Worm (Caenorhabditis elegans) whole organism, L1 larva: ENCODE measurements around the gene C47E12.10.

Experiments
- C04F5.9 ChIP-seq: sonication (generic microtip); optimal IDR thresholded peaks from 2 replicates; lab custom pipeline; 2016; ENCODE audit warnings: missing genetic modification characterization, missing compliant biosample characterization
- C16A3.4 ChIP-seq: fragments of 150-350 bp; optimal IDR thresholded peaks from 2 replicates; lab custom pipeline; 2014; ENCODE audit warnings: missing biosample characterization, missing genetic modification characterization
- F16B12.6 ChIP-seq: fragments of 150-350 bp; optimal IDR thresholded peaks from 2 replicates; lab custom pipeline; 2014; ENCODE audit warnings: missing biosample characterization, missing genetic modification characterization
- aha-1 ChIP-seq: fragments of 150-350 bp; optimal IDR thresholded peaks from 2 replicates; lab custom pipeline; 2014; ENCODE audit warnings: missing biosample characterization, missing genetic modification characterization
- alr-1 ChIP-seq: fragments of 200-800 bp; sonication (Bioruptor generic); optimal IDR thresholded peaks from 2 replicates; lab custom pipeline; 2018; ENCODE audit warnings: borderline replicate concordance, mild to moderate bottlenecking, missing genetic modification characterization, missing compliant biosample characterization
- ceh-82 ChIP-seq, 3 experiments: fragments of 150-350 bp in 1 of 3; sonication (generic microtip) in 2 of 3; optimal IDR thresholded peaks; 2 replicates each; lab custom pipeline; 2014 to 2017; ENCODE audit warnings: missing biosample characterization in 3 of 3, missing genetic modification characterization in 3 of 3
- ceh-88 ChIP-seq: fragments of 200-800 bp; sonication (Bioruptor generic); IDR thresholded peaks from 2 replicates; pipeline ENCODE4 v1.3.6; 2022; ENCODE audit warnings: missing genetic modification characterization, missing compliant biosample characterization
- ceh-90 ChIP-seq: sonication (generic microtip); optimal IDR thresholded peaks from 2 replicates; lab custom pipeline; 2016; ENCODE audit warnings: missing genetic modification characterization, missing compliant biosample characterization
- dpl-1 ChIP-seq, 3 experiments: fragments of 150-350 bp in 2 of 3; sonication (generic microtip) in 1 of 3; optimal IDR thresholded peaks; 2 replicates each; lab custom pipeline; 2014 to 2017; ENCODE audit warnings: missing biosample characterization in 3 of 3, missing genetic modification characterization in 3 of 3, missing genetic modification reagents in 3 of 3
- efl-3 ChIP-seq: fragments of 200-800 bp; sonication (Bioruptor generic); optimal IDR thresholded peaks from 2 replicates; lab custom pipeline; 2018; ENCODE audit warnings: mild to moderate bottlenecking, missing genetic modification characterization, missing compliant biosample characterization
- egl-13 ChIP-seq: sonication (generic microtip); optimal IDR thresholded peaks from 2 replicates; lab custom pipeline; 2016; ENCODE audit warnings: missing genotype, missing genetic modification reagents, missing genetic modification characterization, missing compliant biosample characterization
- elt-2 ChIP-seq: sonication (generic microtip); optimal IDR thresholded peaks from 2 replicates; lab custom pipeline; 2016; ENCODE audit warnings: missing genetic modification characterization, mild to moderate bottlenecking, inconsistent platforms, missing compliant biosample characterization, missing genetic modification reagents
- elt-3 ChIP-seq, 6 experiments: fragments of 150-350 bp in 1 of 6; sonication (generic microtip); optimal IDR thresholded peaks; 2 replicates each; lab custom pipeline; 2017 to 2018; ENCODE audit warnings: missing biosample characterization in 6 of 6, missing genetic modification characterization in 6 of 6, inconsistent platforms in 1 of 6
- fkh-8 ChIP-seq: sonication (generic microtip); optimal IDR thresholded peaks from 2 replicates; lab custom pipeline; 2016; ENCODE audit warnings: mild to moderate bottlenecking, missing genetic modification characterization, missing compliant biosample characterization
- hlh-17 ChIP-seq: fragments of 200-800 bp; sonication (Bioruptor generic); optimal IDR thresholded peaks from 2 replicates; lab custom pipeline; 2018; ENCODE audit warnings: missing genetic modification characterization, mild to moderate bottlenecking, missing compliant biosample characterization, moderate library complexity, borderline replicate concordance
- hlh-4 ChIP-seq: sonication (generic microtip); optimal IDR thresholded peaks from 2 replicates; lab custom pipeline; 2016; ENCODE audit warnings: mild to moderate bottlenecking, missing genetic modification characterization, missing compliant biosample characterization
- irx-1 ChIP-seq: sonication (generic microtip); optimal IDR thresholded peaks from 2 replicates; lab custom pipeline; 2016; ENCODE audit warnings: missing genetic modification characterization, missing compliant biosample characterization
- jun-1 ChIP-seq: fragments of 150-350 bp; optimal IDR thresholded peaks from 2 replicates; lab custom pipeline; 2014; ENCODE audit warnings: missing biosample characterization, missing genetic modification reagents, missing genetic modification characterization
- lin-13 ChIP-seq: fragments of 150-350 bp; optimal IDR thresholded peaks from 2 replicates; lab custom pipeline; 2014; ENCODE audit warnings: missing biosample characterization, missing genetic modification reagents, missing genetic modification characterization
- lin-14 ChIP-seq: fragments of 200-800 bp; sonication (Bioruptor generic); optimal IDR thresholded peaks from 2 replicates; lab custom pipeline; 2018; ENCODE audit warnings: mild to moderate bottlenecking, missing genetic modification characterization, moderate library complexity, missing compliant biosample characterization
- lin-15B ChIP-seq: fragments of 150-350 bp; sonication (generic microtip); optimal IDR thresholded peaks from 3 replicates; lab custom pipeline; 2014; ENCODE audit warnings: missing biosample characterization, missing genetic modification characterization
- lin-35 ChIP-seq, 2 experiments: fragments of 150-350 bp; optimal IDR thresholded peaks; 2 replicates each; lab custom pipeline; 2014; ENCODE audit warnings: missing biosample characterization in 2 of 2, missing genetic modification characterization in 2 of 2, missing genetic modification reagents in 2 of 2
- lir-3 ChIP-seq: sonication (generic microtip); optimal IDR thresholded peaks from 2 replicates; lab custom pipeline; 2016; ENCODE audit warnings: mild to moderate bottlenecking, missing genetic modification characterization, moderate library complexity, missing compliant biosample characterization; ENCODE audit not compliant: poor library complexity
- lsy-2 ChIP-seq, 2 experiments: fragments of 150-350 bp; optimal IDR thresholded peaks; 2 replicates each; lab custom pipeline; 2014; ENCODE audit warnings: missing biosample characterization in 2 of 2, missing genetic modification characterization in 2 of 2
- mab-9 ChIP-seq: fragments of 200-800 bp; sonication (Bioruptor generic); IDR thresholded peaks from 2 replicates; pipeline ENCODE4 v1.3.6; 2022; ENCODE audit warnings: missing genetic modification reagents, missing genetic modification characterization, missing compliant biosample characterization
- mef-2 ChIP-seq: fragments of 150-350 bp; optimal IDR thresholded peaks from 2 replicates; lab custom pipeline; 2014; ENCODE audit warnings: missing biosample characterization, missing genetic modification characterization
- nhr-11 ChIP-seq: fragments of 150-350 bp; optimal IDR thresholded peaks from 2 replicates; lab custom pipeline; 2014; ENCODE audit warnings: missing biosample characterization, missing genetic modification characterization
- nhr-12 ChIP-seq: sonication (generic microtip); optimal IDR thresholded peaks from 2 replicates; lab custom pipeline; 2017; ENCODE audit warnings: missing biosample characterization, missing genetic modification characterization
- nhr-20 ChIP-seq: sonication (generic microtip); optimal IDR thresholded peaks from 2 replicates; lab custom pipeline; 2016; ENCODE audit warnings: mild to moderate bottlenecking, missing genetic modification characterization, missing compliant biosample characterization
- nhr-237 ChIP-seq: fragments of 150-350 bp; optimal IDR thresholded peaks from 2 replicates; lab custom pipeline; 2014; ENCODE audit warnings: missing biosample characterization, missing genetic modification characterization
- nhr-28 ChIP-seq: fragments of 150-350 bp; optimal IDR thresholded peaks from 2 replicates; lab custom pipeline; 2014; ENCODE audit warnings: missing biosample characterization, missing genetic modification characterization
- nhr-47 ChIP-seq: sonication (generic microtip); optimal IDR thresholded peaks from 2 replicates; lab custom pipeline; 2016; ENCODE audit warnings: mild to moderate bottlenecking, missing genetic modification characterization, moderate library complexity, missing compliant biosample characterization
- nhr-71 ChIP-seq: sonication (generic microtip); optimal IDR thresholded peaks from 2 replicates; lab custom pipeline; 2016; ENCODE audit warnings: mild to moderate bottlenecking, missing genetic modification characterization, moderate library complexity, missing compliant biosample characterization
- nhr-76 ChIP-seq: sonication (generic microtip); optimal IDR thresholded peaks from 2 replicates; lab custom pipeline; 2017; ENCODE audit warnings: missing biosample characterization, missing genetic modification characterization
- nhr-84 ChIP-seq: sonication (generic microtip); optimal IDR thresholded peaks from 2 replicates; lab custom pipeline; 2017; ENCODE audit warnings: missing biosample characterization, missing genetic modification characterization
- nhr-85 ChIP-seq: sonication (generic microtip); peaks from one replicate; lab custom pipeline; 2016; ENCODE audit warnings: missing genetic modification characterization, inconsistent platforms, missing compliant biosample characterization
- nhr-90 ChIP-seq: sonication (generic microtip); optimal IDR thresholded peaks from 2 replicates; lab custom pipeline; 2016; ENCODE audit warnings: mild to moderate bottlenecking, missing genetic modification characterization, missing compliant biosample characterization; ENCODE audit not compliant: poor library complexity
- pag-3 ChIP-seq: sonication (generic microtip); optimal IDR thresholded peaks from 2 replicates; lab custom pipeline; 2017; ENCODE audit warnings: missing genetic modification characterization, mild to moderate bottlenecking, missing compliant biosample characterization, antibody characterized with exemption, borderline replicate concordance; ENCODE audit not compliant: insufficient read depth
- skn-1 ChIP-seq: fragments of 150-350 bp; optimal IDR thresholded peaks from 2 replicates; lab custom pipeline; 2014; ENCODE audit warnings: missing biosample characterization, missing genetic modification characterization
- snpc-4 ChIP-seq: fragments of 150-350 bp; optimal IDR thresholded peaks from 2 replicates; lab custom pipeline; 2014; ENCODE audit warnings: missing biosample characterization, missing genetic modification characterization
- sox-4 ChIP-seq: sonication (generic microtip); optimal IDR thresholded peaks from 2 replicates; lab custom pipeline; 2016; ENCODE audit warnings: missing genetic modification characterization, missing compliant biosample characterization
- sup-37 ChIP-seq: fragments of 200-800 bp; sonication (Bioruptor generic); optimal IDR thresholded peaks from 2 replicates; lab custom pipeline; 2018; ENCODE audit warnings: mild to moderate bottlenecking, missing genetic modification characterization, missing compliant biosample characterization
- tbx-2 ChIP-seq: sonication (generic microtip); optimal IDR thresholded peaks from 2 replicates; lab custom pipeline; 2016; ENCODE audit warnings: missing genetic modification characterization, missing compliant biosample characterization
- unc-62 ChIP-seq: fragments of 150-350 bp; optimal IDR thresholded peaks from 2 replicates; lab custom pipeline; 2014; ENCODE audit warnings: missing biosample characterization, missing genetic modification reagents, missing genetic modification characterization
- vab-15 ChIP-seq: sonication (generic microtip); optimal IDR thresholded peaks from 2 replicates; lab custom pipeline; 2017; ENCODE audit warnings: missing genotype, mild to moderate bottlenecking, missing genetic modification characterization, missing compliant biosample characterization
- xbp-1 ChIP-seq: sonication (generic microtip); optimal IDR thresholded peaks from 2 replicates; lab custom pipeline; 2016; ENCODE audit warnings: missing genetic modification characterization, missing compliant biosample characterization
- zip-4 ChIP-seq: fragments of 200-800 bp; sonication (Bioruptor generic); optimal IDR thresholded peaks from 2 replicates; lab custom pipeline; 2018; ENCODE audit warnings: mild to moderate bottlenecking, missing genetic modification characterization, moderate library complexity, missing compliant biosample characterization
- ztf-11 ChIP-seq, 2 experiments: sonication (generic microtip); optimal IDR thresholded peaks; 2 replicates each; lab custom pipeline; 2016 to 2017; ENCODE audit warnings: missing genetic modification characterization in 2 of 2, missing biosample characterization in 1 of 2, missing compliant biosample characterization in 1 of 2

Gene C47E12.10

ce11 chrIV:9994895-9995394, 22.3 kb downstream of the C47E12.10 start, which contains the start of gene uba-1 (continued):
- TF ChIP-seq unc-62 (GFP tag; lab: Kevin White, UChicago) (no peak), tbx-2 (tag; lab: Kevin White, UChicago) (peak; percentile 22)

DNA sequence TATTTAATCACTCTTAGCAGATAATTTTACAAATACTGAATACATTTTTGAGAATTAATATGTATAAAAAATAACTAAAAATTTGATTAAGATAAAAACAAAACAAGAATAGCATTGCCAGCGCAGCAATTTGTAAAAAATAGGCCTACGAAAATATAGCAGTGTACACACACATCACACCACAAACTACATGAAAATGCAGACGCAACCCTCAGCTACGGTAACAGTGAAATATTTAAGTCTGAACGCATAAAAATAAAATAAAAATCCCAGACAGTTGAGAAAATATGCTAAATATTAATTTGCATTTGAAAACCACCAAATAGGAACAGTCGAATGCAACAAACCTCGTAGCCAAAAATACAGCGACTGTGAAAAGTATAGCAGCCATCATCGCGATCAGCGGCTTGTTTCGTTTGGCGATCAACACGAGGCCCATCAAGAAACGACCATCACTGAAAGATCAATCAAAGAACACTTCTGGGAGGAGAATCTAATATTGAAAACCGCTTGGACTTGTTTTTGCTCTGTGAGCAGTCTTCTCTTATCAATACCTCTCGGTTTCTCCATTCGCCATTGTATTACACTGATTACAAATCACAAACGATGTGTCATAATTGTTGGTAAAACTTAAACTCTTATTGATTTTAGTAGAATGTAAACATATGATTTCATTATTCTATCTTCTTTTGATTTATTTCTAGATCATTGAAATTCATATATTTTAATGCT, 26.1 kb downstream of the C47E12.10 start, which contains the start of gene pyp-1:
TSS of gene pyp-1 (minus strand) at position 439 of the 732 bp plus-strand sequence.
- TF ChIP-seq nhr-12 (no peak), dpl-1 (GFP tag; optimal IDR thresholded peaks at IDR 0.05; lab: Kevin White, UChicago) (peak in 1 of 3 experiments; percentile 41), lir-3 (tag; lab: Kevin White, UChicago) (no peak), mef-2 (no peak), hlh-4 (tag; lab: Kevin White, UChicago) (no peak), efl-3 (GFP tag; lab: Kevin White, UChicago) (no peak), elt-3 (tag; optimal IDR thresholded peaks at IDR 0.05; lab: Kevin White, UChicago) (no peak), fkh-8 (tag; lab: Kevin White, UChicago) (no peak), F16B12.6 (tag; lab: Kevin White, UChicago) (peak; percentile 78), jun-1 (tag; lab: Kevin White, UChicago) (no peak), vab-15 (tag; lab: Kevin White, UChicago) (no peak), hlh-17 (no peak), C04F5.9 (tag; lab: Kevin White, UChicago) (no peak), unc-62 (GFP tag; lab: Kevin White, UChicago) (no peak), pag-3 (tag; lab: Kevin White, UChicago) (no peak), nhr-20 (tag; lab: Kevin White, UChicago) (no peak), nhr-84 (tag; lab: Kevin White, UChicago) (no peak), nhr-90 (tag; lab: Kevin White, UChicago) (no peak), zip-4 (GFP tag; lab: Kevin White, UChicago) (no peak), ceh-82 (tag; optimal IDR thresholded peaks at IDR 0.05; lab: Kevin White, UChicago) (no peak), irx-1 (no peak), ceh-90 (tag; lab: Kevin White, UChicago) (no peak), aha-1 (tag; lab: Kevin White, UChicago) (no peak), snpc-4 (no peak), nhr-28 (no peak), skn-1 (tag; lab: Kevin White, UChicago) (no peak), ztf-11 (tag; optimal IDR thresholded peaks at IDR 0.05; lab: Kevin White, UChicago) (no peak), mab-9 (no peak), sox-4 (tag; lab: Kevin White, UChicago) (no peak), elt-2 (tag; lab: Kevin White, UChicago) (peak; percentile 20), nhr-11 (tag; lab: Kevin White, UChicago) (no peak), nhr-76 (no peak), egl-13 (no peak), nhr-71 (tag; lab: Kevin White, UChicago) (peak; percentile 45), nhr-47 (tag; lab: Kevin White, UChicago) (peak; percentile 22), alr-1 (tag; lab: Kevin White, UChicago) (no peak), nhr-237 (tag; lab: Kevin White, UChicago) (no peak), sup-37 (GFP tag; lab: Kevin White, UChicago) (no peak), C16A3.4 (tag; lab: Kevin White, UChicago) (no peak), lsy-2 (tag; optimal IDR thresholded peaks at IDR 0.05; lab: Kevin White, UChicago) (peak; percentile 11 to 72), lin-13 (GFP tag; lab: Kevin White, UChicago) (no peak), nhr-85 (tag; lab: Kevin White, UChicago) (no peak), ceh-88 (no peak), xbp-1 (peak; percentile 10), lin-35 (GFP tag; optimal IDR thresholded peaks at IDR 0.05; lab: Kevin White, UChicago) (peak; percentile 10 to 14), lin-14 (no peak), lin-15B (tag; lab: Kevin White, UChicago) (no peak)
